Fruit fly (Drosophila melanogaster) whole organism, embryonic: Measurements from ENCODE around the gene CG17343.

Experiments used
- Abd-B ChIP-seq: fragments of 200-800 bp; sonication (Bioruptor generic); optimal IDR thresholded peaks from 2 replicates; lab custom pipeline; 2018; ENCODE audit warnings: missing biosample characterization, mild to moderate bottlenecking, missing genetic modification characterization, moderate library complexity
- Atf6 ChIP-seq: fragments of 200-800 bp; sonication (Bioruptor generic); IDR thresholded peaks from 2 replicates; pipeline ENCODE4 v1.3.6; 2022; ENCODE audit warnings: missing biosample characterization, missing genetic modification characterization
- B-H2 ChIP-seq: fragments of 200-800 bp; sonication (Bioruptor generic); optimal IDR thresholded peaks from 2 replicates; lab custom pipeline; 2018; ENCODE audit warnings: missing biosample characterization, mild to moderate bottlenecking, missing genetic modification characterization
- Bdp1 ChIP-seq: fragments of 200-800 bp; sonication (Bioruptor generic); optimal IDR thresholded peaks from 3 replicates; lab custom pipeline; 2016; ENCODE audit warnings: missing biosample characterization, missing genetic modification characterization
- Blimp-1 ChIP-seq: fragments of 200-800 bp; sonication (Bioruptor generic); optimal IDR thresholded peaks from 3 replicates; lab custom pipeline; 2018; ENCODE audit warnings: missing biosample characterization, missing genetic modification characterization, mild to moderate bottlenecking, moderate library complexity, missing genetic modification reagents
- CG10274 ChIP-seq: fragments of 200-800 bp; sonication (Bioruptor generic); optimal IDR thresholded peaks from 3 replicates; lab custom pipeline; 2017; ENCODE audit warnings: missing biosample characterization, mild to moderate bottlenecking, missing genetic modification characterization
- CG10431 ChIP-seq: fragments of 200-800 bp; sonication (Bioruptor generic); optimal IDR thresholded peaks from 3 replicates; lab custom pipeline; 2018; ENCODE audit warnings: missing biosample characterization, mild to moderate bottlenecking, missing genetic modification characterization
- CG11456 ChIP-seq: fragments of 200-800 bp; sonication (Bioruptor generic); IDR thresholded peaks from 3 replicates; pipeline ENCODE4 v1.3.6; 2022; ENCODE audit warnings: missing biosample characterization, missing genetic modification characterization
- CG11723 ChIP-seq: fragments of 200-800 bp; sonication (Bioruptor generic); optimal IDR thresholded peaks from 2 replicates; lab custom pipeline; 2017; ENCODE audit warnings: missing biosample characterization, mild to moderate bottlenecking, missing genetic modification characterization
- CG12104 ChIP-seq: fragments of 200-800 bp; sonication (Bioruptor generic); optimal IDR thresholded peaks from 3 replicates; lab custom pipeline; 2016; ENCODE audit warnings: missing biosample characterization, missing genetic modification characterization
- CG12155 ChIP-seq: fragments of 200-800 bp; sonication (Bioruptor generic); optimal IDR thresholded peaks from 3 replicates; lab custom pipeline; 2016; ENCODE audit warnings: missing biosample characterization, missing genetic modification characterization
- CG12942 ChIP-seq: fragments of 200-800 bp; sonication (Bioruptor generic); optimal IDR thresholded peaks from 3 replicates; lab custom pipeline; 2016; ENCODE audit warnings: missing biosample characterization, missing genetic modification characterization
- CG13296 ChIP-seq: fragments of 200-800 bp; sonication (Bioruptor generic); optimal IDR thresholded peaks from 3 replicates; lab custom pipeline; 2018; ENCODE audit warnings: missing biosample characterization, mild to moderate bottlenecking, missing genetic modification characterization
- CG13424 ChIP-seq: fragments of 200-800 bp; sonication (Bioruptor generic); optimal IDR thresholded peaks from 2 replicates; lab custom pipeline; 2019; ENCODE audit warnings: missing biosample characterization, mild to moderate bottlenecking, missing genetic modification characterization, moderate library complexity
- CG13624 ChIP-seq: fragments of 200-800 bp; sonication (Bioruptor generic); optimal IDR thresholded peaks from 2 replicates; lab custom pipeline; 2016; ENCODE audit warnings: missing biosample characterization, missing genetic modification characterization
- CG16815 ChIP-seq: fragments of 200-800 bp; sonication (Bioruptor generic); optimal IDR thresholded peaks from 3 replicates; lab custom pipeline; 2017; ENCODE audit warnings: missing biosample characterization, mild to moderate bottlenecking, missing genetic modification characterization
- CG18011 ChIP-seq: fragments of 200-800 bp; sonication (Bioruptor generic); optimal IDR thresholded peaks from 2 replicates; lab custom pipeline; 2017; ENCODE audit warnings: missing biosample characterization, missing genetic modification characterization, mild to moderate bottlenecking, moderate library complexity, missing genotype
- CG18764 ChIP-seq: fragments of 200-800 bp; sonication (Bioruptor generic); optimal IDR thresholded peaks from 3 replicates; lab custom pipeline; 2016; ENCODE audit warnings: missing biosample characterization, missing genetic modification characterization
- CG2116 ChIP-seq: fragments of 200-800 bp; sonication (Bioruptor generic); optimal IDR thresholded peaks from 3 replicates; lab custom pipeline; 2018; ENCODE audit warnings: missing biosample characterization, mild to moderate bottlenecking, missing genetic modification characterization
- CG5953 ChIP-seq: fragments of 200-800 bp; sonication (Bioruptor generic); IDR thresholded peaks from 2 replicates; pipeline ENCODE4 v1.3.6; 2022; ENCODE audit warnings: missing biosample characterization, missing genetic modification characterization
- CG6813 ChIP-seq: fragments of 200-800 bp; sonication (Bioruptor generic); optimal IDR thresholded peaks from 2 replicates; lab custom pipeline; 2017; ENCODE audit warnings: missing biosample characterization, missing genetic modification characterization, mild to moderate bottlenecking, moderate library complexity, missing genetic modification reagents
- CG6854 ChIP-seq: fragments of 200-800 bp; sonication (Bioruptor generic); optimal IDR thresholded peaks from 3 replicates; lab custom pipeline; 2017; ENCODE audit warnings: missing biosample characterization, mild to moderate bottlenecking, missing genetic modification characterization
- CG7839 ChIP-seq: fragments of 200-800 bp; sonication (Bioruptor generic); optimal IDR thresholded peaks from 3 replicates; lab custom pipeline; 2018; ENCODE audit warnings: missing biosample characterization, mild to moderate bottlenecking, missing genetic modification characterization, moderate library complexity
- CG9215 ChIP-seq: fragments of 200-800 bp; sonication (Bioruptor generic); IDR thresholded peaks from 2 replicates; pipeline ENCODE4 v1.3.6; 2022; ENCODE audit warnings: missing biosample characterization, missing genetic modification characterization
- CoRest ChIP-seq: fragments of 200-800 bp; sonication (Bioruptor generic); optimal IDR thresholded peaks from 3 replicates; lab custom pipeline; 2018; ENCODE audit warnings: missing biosample characterization, mild to moderate bottlenecking, missing genetic modification characterization, moderate library complexity
- CrebB ChIP-seq: fragments of 200-800 bp; sonication (Bioruptor generic); optimal IDR thresholded peaks from 3 replicates; lab custom pipeline; 2018; ENCODE audit warnings: missing biosample characterization, mild to moderate bottlenecking, missing genetic modification characterization
- E2f1 ChIP-seq: fragments of 200-800 bp; sonication (Bioruptor generic); IDR thresholded peaks from 2 replicates; pipeline ENCODE4 v1.3.6; 2022; ENCODE audit warnings: missing biosample characterization, missing genetic modification characterization
- H2.0 ChIP-seq: fragments of 200-800 bp; sonication (Bioruptor generic); IDR thresholded peaks from 2 replicates; pipeline ENCODE4 v1.3.6; 2022; ENCODE audit warnings: missing biosample characterization, missing genetic modification characterization
- Hmr ChIP-seq: fragments of 200-800 bp; sonication (Bioruptor generic); optimal IDR thresholded peaks from 3 replicates; lab custom pipeline; 2017; ENCODE audit warnings: mild to moderate bottlenecking, missing biosample characterization, missing genetic modification reagents, missing genetic modification characterization
- Med ChIP-seq: fragments of 200-800 bp; sonication (Bioruptor generic); peaks from one replicate; lab custom pipeline; 2016; ENCODE audit warnings: missing biosample characterization, missing genetic modification characterization, mild to moderate bottlenecking, inconsistent platforms, moderate library complexity
- Spps ChIP-seq: fragments of 200-800 bp; sonication (Bioruptor generic); optimal IDR thresholded peaks from 2 replicates; lab custom pipeline; 2018; ENCODE audit warnings: missing biosample characterization, mild to moderate bottlenecking, missing genetic modification characterization
- Sry-δ ChIP-seq: fragments of 200-800 bp; sonication (Bioruptor generic); optimal IDR thresholded peaks from 2 replicates; lab custom pipeline; 2016; ENCODE audit warnings: missing biosample characterization, missing genetic modification characterization
- caup ChIP-seq: fragments of 200-800 bp; sonication (Bioruptor generic); optimal IDR thresholded peaks from 3 replicates; lab custom pipeline; 2017; ENCODE audit warnings: missing biosample characterization, mild to moderate bottlenecking, missing genetic modification characterization, moderate library complexity; ENCODE audit not compliant: severe bottlenecking
- chn ChIP-seq: fragments of 200-800 bp; sonication (Bioruptor generic); optimal IDR thresholded peaks from 2 replicates; lab custom pipeline; 2016; ENCODE audit warnings: missing biosample characterization, missing genetic modification characterization
- ci ChIP-seq: fragments of 200-800 bp; sonication (Bioruptor generic); IDR thresholded peaks from 3 replicates; pipeline ENCODE4 v1.3.6; 2022; ENCODE audit warnings: missing biosample characterization, missing genetic modification characterization
- fd96Cb ChIP-seq: fragments of 200-800 bp; sonication (Bioruptor generic); optimal IDR thresholded peaks from 2 replicates; lab custom pipeline; 2018; ENCODE audit warnings: missing biosample characterization, mild to moderate bottlenecking, missing genetic modification characterization, moderate library complexity
- ftz-f1 ChIP-seq: fragments of 200-800 bp; sonication (Bioruptor generic); optimal IDR thresholded peaks from 2 replicates; lab custom pipeline; 2016; ENCODE audit warnings: missing biosample characterization, missing genetic modification characterization
- insv ChIP-seq, 2 experiments: fragments of 200-800 bp; sonication (Bioruptor generic); optimal IDR thresholded peaks; 3 replicates each; lab custom pipeline; 2016 to 2018; ENCODE audit warnings: missing biosample characterization in 2 of 2, missing genetic modification characterization in 2 of 2
- phol ChIP-seq: fragments of 200-800 bp; sonication (Bioruptor generic); optimal IDR thresholded peaks from 3 replicates; lab custom pipeline; 2018; ENCODE audit warnings: missing biosample characterization, mild to moderate bottlenecking, missing genetic modification characterization, moderate library complexity
- pum ChIP-seq: fragments of 200-800 bp; sonication (Bioruptor generic); optimal IDR thresholded peaks from 2 replicates; lab custom pipeline; 2016; ENCODE audit warnings: missing biosample characterization, missing genetic modification characterization
- run ChIP-seq: fragments of 200-800 bp; sonication (Bioruptor generic); optimal IDR thresholded peaks from 3 replicates; lab custom pipeline; 2018; ENCODE audit warnings: missing biosample characterization, mild to moderate bottlenecking, missing genetic modification characterization
- shn ChIP-seq: fragments of 200-800 bp; sonication (Bioruptor generic); optimal IDR thresholded peaks from 3 replicates; lab custom pipeline; 2016; ENCODE audit warnings: missing biosample characterization, missing genetic modification characterization
- slou ChIP-seq: fragments of 200-800 bp; sonication (Bioruptor generic); optimal IDR thresholded peaks from 3 replicates; lab custom pipeline; 2016; ENCODE audit warnings: missing biosample characterization, missing genetic modification characterization
- sqz ChIP-seq: fragments of 200-800 bp; sonication (Bioruptor generic); optimal IDR thresholded peaks from 3 replicates; lab custom pipeline; 2018; ENCODE audit warnings: missing biosample characterization, mild to moderate bottlenecking, missing genetic modification characterization
- ssp ChIP-seq: fragments of 200-800 bp; sonication (Bioruptor generic); IDR thresholded peaks from 2 replicates; pipeline ENCODE4 v1.3.6; 2022; ENCODE audit warnings: missing biosample characterization, missing genetic modification characterization
- sug ChIP-seq: fragments of 200-800 bp; optimal IDR thresholded peaks from 2 replicates; lab custom pipeline; 2019; ENCODE audit warnings: missing biosample characterization, mild to moderate bottlenecking, missing genetic modification characterization, moderate library complexity
- trem ChIP-seq: fragments of 200-800 bp; optimal IDR thresholded peaks from 3 replicates; lab custom pipeline; 2019; ENCODE audit warnings: missing biosample characterization, mild to moderate bottlenecking, missing genetic modification characterization, moderate library complexity
- unpg ChIP-seq: fragments of 200-800 bp; sonication (Bioruptor generic); optimal IDR thresholded peaks from 3 replicates; lab custom pipeline; 2018; ENCODE audit warnings: missing biosample characterization, mild to moderate bottlenecking, missing genetic modification characterization, moderate library complexity
- zfh1 ChIP-seq: fragments of 200-800 bp; sonication (Bioruptor generic); IDR thresholded peaks from 3 replicates; pipeline ENCODE4 v1.3.6; 2022; ENCODE audit warnings: missing biosample characterization, missing genetic modification characterization

CG17343 gene

DNA sequence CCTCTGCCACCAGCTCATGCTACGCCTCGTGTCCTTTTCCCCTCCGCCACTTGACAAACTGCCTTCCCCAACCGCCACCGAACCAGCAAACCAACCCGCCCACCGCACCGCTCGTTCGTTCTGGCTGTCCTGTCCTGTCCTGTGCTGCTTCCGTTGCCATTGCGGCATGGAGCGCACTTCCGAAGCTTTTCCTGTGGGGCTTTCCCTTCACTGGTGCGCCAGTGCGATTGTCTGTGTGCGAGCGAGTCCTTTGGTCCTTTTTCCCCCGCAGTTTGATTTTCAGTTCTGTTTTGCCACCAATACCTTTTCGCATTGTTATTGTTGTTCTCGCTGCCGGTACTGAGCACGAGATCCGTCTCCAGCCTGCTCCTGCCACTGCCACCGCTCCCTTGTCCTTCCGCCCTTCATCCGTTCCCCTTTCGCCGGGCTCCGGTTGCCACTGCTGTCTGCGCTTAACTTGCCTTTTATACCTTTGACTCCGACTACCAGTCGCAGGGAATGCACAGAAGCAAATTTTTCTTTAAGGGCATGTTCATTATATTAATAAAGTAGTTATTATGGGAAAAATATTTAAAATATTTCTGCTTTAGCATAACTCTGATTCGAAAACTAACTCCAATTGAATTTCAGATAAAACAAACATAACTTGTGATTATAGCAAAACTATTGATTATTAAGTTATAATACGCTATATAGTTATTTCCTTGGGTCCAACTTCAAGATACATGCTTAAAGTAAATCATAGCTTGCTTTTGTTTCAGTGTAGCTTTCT is 40.6 kb upstream of the CG17343 start (continued):
- TF ChIP-seq CG7839: peak; percentile 82
- no peak for TF ChIP-seq Bdp1 (GFP tag; lab: Kevin White, UChicago)
- TF ChIP-seq CG18011 (GFP tag; lab: Kevin White, UChicago): peak; percentile 19
- peak; percentile 56 for TF ChIP-seq slou (GFP tag; lab: Kevin White, UChicago)
- peak; percentile 55; the same call in 1 of the 3 replicates for TF ChIP-seq CG11456 (GFP tag; lab: Robert Waterston, UW)
- peak; percentile 36 for TF ChIP-seq Abd-B (GFP tag; lab: Kevin White, UChicago)
- peak; percentile 35 for TF ChIP-seq CG12942 (GFP tag; lab: Kevin White, UChicago)
- TF ChIP-seq CG13296 (GFP tag; lab: Kevin White, UChicago): peak; percentile 85
- TF ChIP-seq CG18764: peak; percentile 12
- TF ChIP-seq run: peak; percentile 38
- TF ChIP-seq B-H2 (GFP tag; lab: Kevin White, UChicago): peak; percentile 67
- TF ChIP-seq sug (tag; lab: Kevin White, UChicago): peak; percentile 67
- TF ChIP-seq fd96Cb: peak; percentile 73
- TF ChIP-seq Atf6 (GFP tag; lab: Robert Waterston, UW): peak; percentile 70
- TF ChIP-seq ci (GFP tag; lab: Robert Waterston, UW): no peak
- no peak for TF ChIP-seq ssp (GFP tag; lab: Robert Waterston, UW)
- no peak for TF ChIP-seq chn
- TF ChIP-seq CG10274: peak; percentile 9
- TF ChIP-seq CG5953 (GFP tag; lab: Robert Waterston, UW): no peak
- TF ChIP-seq insv (GFP tag; optimal IDR thresholded peaks at IDR 0.05; lab: Kevin White, UChicago): peak in 1 of 2 experiments; percentile 5
- TF ChIP-seq zfh1 (GFP tag; lab: Robert Waterston, UW): 0 out of 3 replicates have a peak, but pooled peaks have one; percentile 32
- TF ChIP-seq CG12155 (GFP tag; lab: Kevin White, UChicago): peak; percentile 32
- TF ChIP-seq shn: no peak
- TF ChIP-seq CG13424: peak; percentile 87
- TF ChIP-seq caup (GFP tag; lab: Kevin White, UChicago): peak; percentile 69
- TF ChIP-seq CG16815 (GFP tag; lab: Kevin White, UChicago): peak; percentile 25
- TF ChIP-seq ftz-f1: no peak
- TF ChIP-seq unpg (GFP tag; lab: Kevin White, UChicago): peak; percentile 66
- no peak for TF ChIP-seq Sry-δ (GFP tag; lab: Kevin White, UChicago)
- peak; percentile 17 for TF ChIP-seq pum (GFP tag; lab: Kevin White, UChicago)
- TF ChIP-seq Hmr (GFP tag; lab: Kevin White, UChicago): peak; percentile 88
- TF ChIP-seq CG2116 (GFP tag; lab: Kevin White, UChicago): no peak
- TF ChIP-seq Med: peak; percentile 67
- TF ChIP-seq Blimp-1 (GFP tag; lab: Kevin White, UChicago): peak; percentile 60
- peak; percentile 53 for TF ChIP-seq CG6854 (GFP tag; lab: Kevin White, UChicago)
- TF ChIP-seq phol (tag; lab: Kevin White, UChicago): peak; percentile 75
- TF ChIP-seq H2.0 (GFP tag; lab: Robert Waterston, UW): peak; percentile 29; the same call in 1 of the 2 replicates
- peak; percentile 46; the same call in 1 of the 2 replicates for TF ChIP-seq CG9215 (GFP tag; lab: Robert Waterston, UW)
- TF ChIP-seq CG12104 (GFP tag; lab: Kevin White, UChicago): peak; percentile 33
- peak; percentile 18 for TF ChIP-seq trem (tag; lab: Kevin White, UChicago)
- no peak for TF ChIP-seq CrebB (tag; lab: Kevin White, UChicago)
- peak; percentile 7; the same call in 1 of the 2 replicates for TF ChIP-seq E2f1
- peak; percentile 39 for TF ChIP-seq sqz (GFP tag; lab: Kevin White, UChicago)
- peak; percentile 0 for TF ChIP-seq CG10431 (GFP tag; lab: Kevin White, UChicago)
- peak; percentile 5 for TF ChIP-seq CG13624
- TF ChIP-seq Spps (tag; lab: Kevin White, UChicago): no peak
- TF ChIP-seq CG11723: peak; percentile 41
- peak; percentile 46 for TF ChIP-seq CG6813 (GFP tag; lab: Kevin White, UChicago)
- TF ChIP-seq CoRest (tag; lab: Kevin White, UChicago): peak; percentile 86
